Worm (Caenorhabditis elegans) whole organism, L1 larva: Measurements from ENCODE around the gene C44H9.6.
A peak's percentile ranks its signal among the peaks of the same experiment; 100 is the strongest.

Experiments used
- C16A3.4 ChIP-seq: fragments of 150-350 bp; optimal IDR thresholded peaks from 2 replicates; lab custom pipeline; 2014; ENCODE audit warnings: missing biosample characterization, missing genetic modification characterization
- C34B4.2 ChIP-seq: sonication (generic microtip); optimal IDR thresholded peaks from 2 replicates; lab custom pipeline; 2017; ENCODE audit warnings: mild to moderate bottlenecking, missing genetic modification characterization, missing compliant biosample characterization
- aha-1 ChIP-seq: fragments of 150-350 bp; optimal IDR thresholded peaks from 2 replicates; lab custom pipeline; 2014; ENCODE audit warnings: missing biosample characterization, missing genetic modification characterization
- ama-1 ChIP-seq: fragments of 150-350 bp; optimal IDR thresholded peaks from 2 replicates; lab custom pipeline; 2014
- blmp-1 ChIP-seq: fragments of 150-350 bp; optimal IDR thresholded peaks from 2 replicates; lab custom pipeline; 2014; ENCODE audit warnings: missing biosample characterization, missing genetic modification characterization
- ceh-63 ChIP-seq: fragments of 200-800 bp; sonication (Bioruptor generic); optimal IDR thresholded peaks from 2 replicates; lab custom pipeline; 2018; ENCODE audit warnings: mild to moderate bottlenecking, missing genetic modification characterization, missing compliant biosample characterization
- ceh-90 ChIP-seq: sonication (generic microtip); optimal IDR thresholded peaks from 2 replicates; lab custom pipeline; 2016; ENCODE audit warnings: missing genetic modification characterization, missing compliant biosample characterization
- dsc-1 ChIP-seq: sonication (generic microtip); optimal IDR thresholded peaks from 2 replicates; lab custom pipeline; 2016; ENCODE audit warnings: mild to moderate bottlenecking, missing genetic modification characterization, missing compliant biosample characterization
- efl-3 ChIP-seq: fragments of 200-800 bp; sonication (Bioruptor generic); optimal IDR thresholded peaks from 2 replicates; lab custom pipeline; 2018; ENCODE audit warnings: mild to moderate bottlenecking, missing genetic modification characterization, missing compliant biosample characterization
- egl-13 ChIP-seq: sonication (generic microtip); optimal IDR thresholded peaks from 2 replicates; lab custom pipeline; 2016; ENCODE audit warnings: missing genotype, missing genetic modification reagents, missing genetic modification characterization, missing compliant biosample characterization
- elt-2 ChIP-seq: sonication (generic microtip); optimal IDR thresholded peaks from 2 replicates; lab custom pipeline; 2016; ENCODE audit warnings: missing genetic modification characterization, mild to moderate bottlenecking, inconsistent platforms, missing compliant biosample characterization, missing genetic modification reagents
- elt-3 ChIP-seq, 6 experiments: fragments of 150-350 bp in 1 of 6; sonication (generic microtip); optimal IDR thresholded peaks; 2 replicates each; lab custom pipeline; 2017 to 2018; ENCODE audit warnings: missing biosample characterization in 6 of 6, missing genetic modification characterization in 6 of 6, inconsistent platforms in 1 of 6
- ets-5 ChIP-seq: fragments of 200-800 bp; sonication (Bioruptor generic); IDR thresholded peaks from 2 replicates; pipeline ENCODE4 v1.3.6; 2022; ENCODE audit warnings: missing genetic modification characterization, missing compliant biosample characterization
- fkh-10 ChIP-seq: sonication (generic microtip); optimal IDR thresholded peaks from 2 replicates; lab custom pipeline; 2017; ENCODE audit warnings: missing biosample characterization, missing genetic modification reagents, missing genetic modification characterization
- fkh-4 ChIP-seq: sonication (generic microtip); optimal IDR thresholded peaks from 2 replicates; lab custom pipeline; 2016; ENCODE audit warnings: missing compliant biosample characterization, missing genetic modification characterization, borderline replicate concordance
- fkh-8 ChIP-seq: sonication (generic microtip); optimal IDR thresholded peaks from 2 replicates; lab custom pipeline; 2016; ENCODE audit warnings: mild to moderate bottlenecking, missing genetic modification characterization, missing compliant biosample characterization
- fos-1 ChIP-seq: fragments of 150-350 bp; optimal IDR thresholded peaks from 2 replicates; lab custom pipeline; 2014; ENCODE audit warnings: missing biosample characterization, missing genetic modification characterization
- jun-1 ChIP-seq: fragments of 150-350 bp; optimal IDR thresholded peaks from 2 replicates; lab custom pipeline; 2014; ENCODE audit warnings: missing biosample characterization, missing genetic modification reagents, missing genetic modification characterization
- lin-13 ChIP-seq: fragments of 150-350 bp; optimal IDR thresholded peaks from 2 replicates; lab custom pipeline; 2014; ENCODE audit warnings: missing biosample characterization, missing genetic modification reagents, missing genetic modification characterization
- lin-14 ChIP-seq: fragments of 200-800 bp; sonication (Bioruptor generic); optimal IDR thresholded peaks from 2 replicates; lab custom pipeline; 2018; ENCODE audit warnings: mild to moderate bottlenecking, missing genetic modification characterization, moderate library complexity, missing compliant biosample characterization
- lin-15B ChIP-seq: fragments of 150-350 bp; sonication (generic microtip); optimal IDR thresholded peaks from 3 replicates; lab custom pipeline; 2014; ENCODE audit warnings: missing biosample characterization, missing genetic modification characterization
- lin-35 ChIP-seq, 2 experiments: fragments of 150-350 bp; optimal IDR thresholded peaks; 2 replicates each; lab custom pipeline; 2014; ENCODE audit warnings: missing biosample characterization in 2 of 2, missing genetic modification characterization in 2 of 2, missing genetic modification reagents in 2 of 2
- lir-3 ChIP-seq: sonication (generic microtip); optimal IDR thresholded peaks from 2 replicates; lab custom pipeline; 2016; ENCODE audit warnings: mild to moderate bottlenecking, missing genetic modification characterization, moderate library complexity, missing compliant biosample characterization; ENCODE audit not compliant: poor library complexity
- lsy-2 ChIP-seq, 2 experiments: fragments of 150-350 bp; optimal IDR thresholded peaks; 2 replicates each; lab custom pipeline; 2014; ENCODE audit warnings: missing biosample characterization in 2 of 2, missing genetic modification characterization in 2 of 2
- nhr-12 ChIP-seq: sonication (generic microtip); optimal IDR thresholded peaks from 2 replicates; lab custom pipeline; 2017; ENCODE audit warnings: missing biosample characterization, missing genetic modification characterization
- nhr-20 ChIP-seq: sonication (generic microtip); optimal IDR thresholded peaks from 2 replicates; lab custom pipeline; 2016; ENCODE audit warnings: mild to moderate bottlenecking, missing genetic modification characterization, missing compliant biosample characterization
- nhr-28 ChIP-seq: fragments of 150-350 bp; optimal IDR thresholded peaks from 2 replicates; lab custom pipeline; 2014; ENCODE audit warnings: missing biosample characterization, missing genetic modification characterization
- nhr-71 ChIP-seq: sonication (generic microtip); optimal IDR thresholded peaks from 2 replicates; lab custom pipeline; 2016; ENCODE audit warnings: mild to moderate bottlenecking, missing genetic modification characterization, moderate library complexity, missing compliant biosample characterization
- nhr-76 ChIP-seq: sonication (generic microtip); optimal IDR thresholded peaks from 2 replicates; lab custom pipeline; 2017; ENCODE audit warnings: missing biosample characterization, missing genetic modification characterization
- nhr-77 ChIP-seq: fragments of 150-350 bp; optimal IDR thresholded peaks from 2 replicates; lab custom pipeline; 2014; ENCODE audit warnings: missing biosample characterization, missing genetic modification characterization
- nhr-85 ChIP-seq: sonication (generic microtip); peaks from one replicate; lab custom pipeline; 2016; ENCODE audit warnings: missing genetic modification characterization, inconsistent platforms, missing compliant biosample characterization
- nhr-90 ChIP-seq: sonication (generic microtip); optimal IDR thresholded peaks from 2 replicates; lab custom pipeline; 2016; ENCODE audit warnings: mild to moderate bottlenecking, missing genetic modification characterization, missing compliant biosample characterization; ENCODE audit not compliant: poor library complexity
- pag-3 ChIP-seq: sonication (generic microtip); optimal IDR thresholded peaks from 2 replicates; lab custom pipeline; 2017; ENCODE audit warnings: missing genetic modification characterization, mild to moderate bottlenecking, missing compliant biosample characterization, antibody characterized with exemption, borderline replicate concordance; ENCODE audit not compliant: insufficient read depth
- rnt-1 ChIP-seq: sonication (generic microtip); optimal IDR thresholded peaks from 2 replicates; lab custom pipeline; 2016; ENCODE audit warnings: mild to moderate bottlenecking, missing genetic modification characterization, moderate library complexity, missing compliant biosample characterization
- skn-1 ChIP-seq: fragments of 150-350 bp; optimal IDR thresholded peaks from 2 replicates; lab custom pipeline; 2014; ENCODE audit warnings: missing biosample characterization, missing genetic modification characterization
- sox-4 ChIP-seq: sonication (generic microtip); optimal IDR thresholded peaks from 2 replicates; lab custom pipeline; 2016; ENCODE audit warnings: missing genetic modification characterization, missing compliant biosample characterization
- swsn-7 ChIP-seq: sonication (generic microtip); optimal IDR thresholded peaks from 2 replicates; lab custom pipeline; 2016; ENCODE audit warnings: missing genetic modification characterization, missing compliant biosample characterization
- tbx-2 ChIP-seq: sonication (generic microtip); optimal IDR thresholded peaks from 2 replicates; lab custom pipeline; 2016; ENCODE audit warnings: missing genetic modification characterization, missing compliant biosample characterization
- tlp-1 ChIP-seq: fragments of 150-350 bp; optimal IDR thresholded peaks from 2 replicates; lab custom pipeline; 2014; ENCODE audit warnings: missing biosample characterization, missing genetic modification characterization
- unc-30 ChIP-seq: sonication (generic microtip); optimal IDR thresholded peaks from 2 replicates; lab custom pipeline; 2017; ENCODE audit warnings: missing biosample characterization, missing genetic modification characterization
- unc-62 ChIP-seq: fragments of 150-350 bp; optimal IDR thresholded peaks from 2 replicates; lab custom pipeline; 2014; ENCODE audit warnings: missing biosample characterization, missing genetic modification reagents, missing genetic modification characterization
- unc-86 ChIP-seq: sonication (generic microtip); optimal IDR thresholded peaks from 2 replicates; lab custom pipeline; 2016; ENCODE audit warnings: missing genetic modification characterization, missing compliant biosample characterization
- vab-15 ChIP-seq: sonication (generic microtip); optimal IDR thresholded peaks from 2 replicates; lab custom pipeline; 2017; ENCODE audit warnings: missing genotype, mild to moderate bottlenecking, missing genetic modification characterization, missing compliant biosample characterization
- ztf-4 ChIP-seq: fragments of 150-350 bp; optimal IDR thresholded peaks from 2 replicates; lab custom pipeline; 2014; ENCODE audit warnings: missing biosample characterization, missing genetic modification characterization

The C44H9.6 gene

DNA sequence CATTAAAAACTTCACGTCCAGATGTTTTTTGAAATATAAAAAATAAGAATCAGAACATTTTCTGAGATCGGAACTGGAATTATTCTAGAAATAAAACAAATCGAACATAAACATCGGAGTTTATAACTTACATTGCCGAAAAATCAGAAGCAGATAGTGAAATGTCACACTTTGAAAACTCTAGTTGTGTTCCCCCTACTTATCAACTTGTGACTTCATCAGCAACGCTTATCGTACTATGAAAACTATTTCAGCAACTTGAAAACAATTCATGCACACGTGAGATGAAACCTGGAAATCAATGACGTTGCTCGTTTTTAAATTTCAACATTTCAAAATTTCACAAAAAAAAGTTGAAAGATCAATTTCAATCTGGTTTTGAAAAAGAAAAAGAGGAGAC lies 31.6 kb upstream of the C44H9.6 start:
- TF ChIP-seq lin-35 (GFP tag; optimal IDR thresholded peaks at IDR 0.05; lab: Kevin White, UChicago) (peak in 1 of 2 experiments; percentile 40), sox-4 (tag; lab: Kevin White, UChicago) (no peak), elt-2 (peak; percentile 71), nhr-20 (tag; lab: Kevin White, UChicago) (peak; percentile 2), ets-5 (GFP tag; lab: Robert Waterston, UW) (no peak)

DNA sequence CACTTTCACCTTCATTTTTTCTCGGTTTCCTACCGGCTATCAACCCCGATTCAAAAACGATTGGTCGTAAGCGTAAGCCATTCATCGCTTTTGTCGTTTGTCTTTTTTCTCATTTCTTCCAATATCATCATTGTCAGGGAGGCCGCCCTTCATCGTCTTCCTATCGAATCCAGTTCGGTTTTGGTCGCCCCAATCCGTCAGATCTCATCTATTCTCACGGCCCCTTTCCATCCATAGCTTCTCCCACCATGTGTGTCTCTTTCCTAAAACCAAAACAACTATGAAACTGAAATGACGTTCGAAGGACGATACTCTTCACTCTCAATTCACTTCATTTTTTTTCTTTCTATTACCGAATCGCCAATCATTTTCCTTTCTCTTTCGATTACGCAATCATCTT lies 30.7 kb upstream of the C44H9.6 start:
- TF ChIP-seq blmp-1 (tag; lab: Kevin White, UChicago) (peak; percentile 89), unc-86 (no peak), nhr-85 (tag; lab: Kevin White, UChicago) (peak; percentile 52)

DNA sequence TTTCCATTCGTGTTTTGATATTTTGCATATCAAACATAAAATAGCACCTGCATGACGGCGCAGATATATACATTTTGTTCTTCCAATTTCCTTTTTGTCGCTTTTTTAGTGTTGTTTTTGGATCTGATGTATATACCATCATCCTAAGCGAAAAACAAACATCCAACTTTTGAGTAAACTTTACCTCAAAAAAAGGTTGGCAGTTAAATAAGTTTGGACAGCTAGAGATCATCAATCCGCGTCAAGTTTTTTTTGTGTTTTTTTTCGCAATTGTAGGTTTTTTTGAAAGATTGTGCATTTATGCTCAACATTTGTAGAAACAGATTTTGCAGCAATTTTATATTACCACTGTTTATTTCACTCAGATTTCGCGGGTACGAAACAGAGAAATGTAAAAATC lies 26.6 kb upstream of the C44H9.6 start, which contains the start of gene bus-19:
bus-19 (plus strand) TSS at position 301 of the 400 bp plus-strand sequence.
- no peak for TF ChIP-seq elt-3 (tag; optimal IDR thresholded peaks at IDR 0.05; lab: Kevin White, UChicago)
- TF ChIP-seq jun-1 = no peak

DNA sequence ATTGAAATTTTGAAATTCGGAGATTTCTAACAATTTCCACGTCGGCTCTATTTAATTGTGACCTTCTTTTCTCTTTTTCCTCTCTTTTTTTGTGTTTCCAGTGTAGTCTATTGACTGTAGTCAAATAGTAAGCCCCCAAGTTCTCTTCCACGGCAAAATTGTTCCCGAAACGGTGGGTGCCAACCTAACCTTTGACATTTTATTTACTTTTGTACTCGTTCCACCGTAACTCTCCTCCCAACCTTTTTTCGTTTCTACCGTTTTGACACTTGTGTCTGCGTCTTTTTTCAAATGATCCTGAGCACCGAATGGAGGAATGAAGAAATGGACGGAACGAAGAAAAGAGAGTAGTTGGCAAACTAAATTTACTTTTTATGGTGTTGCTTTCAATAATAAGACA lies 25.6 kb upstream of the C44H9.6 start:
- TF ChIP-seq nhr-77 (tag; lab: Kevin White, UChicago) (peak; percentile 60), lin-14 (GFP tag; lab: Kevin White, UChicago) (peak; percentile 38), nhr-20 (tag; lab: Kevin White, UChicago) (peak; percentile 15), jun-1 (no peak), efl-3 (GFP tag; lab: Kevin White, UChicago) (no peak)

DNA sequence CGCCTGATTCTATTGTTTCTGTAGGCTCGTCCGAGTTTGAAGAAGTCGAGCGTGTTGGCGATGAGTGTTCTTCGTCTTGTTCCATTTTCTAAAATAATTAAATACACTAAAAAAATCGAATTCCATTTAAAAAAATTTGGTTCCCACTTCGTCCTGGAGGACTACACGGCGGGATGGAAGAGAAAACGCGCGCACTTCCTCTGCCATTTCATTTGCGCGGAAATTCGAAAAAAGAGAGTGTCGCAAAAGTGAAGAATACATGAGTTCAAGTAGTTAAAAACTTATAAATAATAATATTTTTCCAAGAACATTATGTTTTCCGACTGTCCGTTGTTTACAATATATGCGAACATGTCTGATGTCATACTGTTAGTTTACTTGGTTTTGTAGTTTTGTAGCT lies 24.8 kb upstream of the C44H9.6 start, which contains the start of gene T07F10.3:
T07F10.3 (minus strand) TSS at position 98 of the 400 bp plus-strand sequence.
- TF ChIP-seq ztf-4 (tag; lab: Kevin White, UChicago) (peak; percentile 42), ceh-63 (GFP tag; lab: Kevin White, UChicago) (peak; percentile 88), lin-35 (GFP tag; optimal IDR thresholded peaks at IDR 0.05; lab: Kevin White, UChicago) (peak; percentile 98 to 99), pag-3 (tag; lab: Kevin White, UChicago) (no peak), elt-2 (peak; percentile 92), ceh-90 (peak; percentile 100), lir-3 (tag; lab: Kevin White, UChicago) (peak; percentile 99), fkh-8 (peak; percentile 90), ama-1 (peak; percentile 42), lin-13 (GFP tag; lab: Kevin White, UChicago) (peak; percentile 80), fos-1 (tag; lab: Kevin White, UChicago) (peak; percentile 67), unc-62 (GFP tag; lab: Kevin White, UChicago) (no peak), nhr-28 (tag; lab: Kevin White, UChicago) (peak; percentile 16), vab-15 (peak; percentile 86), skn-1 (peak; percentile 88), nhr-71 (tag; lab: Kevin White, UChicago) (peak; percentile 97), swsn-7 (tag; lab: Kevin White, UChicago) (peak; percentile 95), sox-4 (tag; lab: Kevin White, UChicago) (peak; percentile 97), nhr-12 (tag; lab: Kevin White, UChicago) (no peak), lin-15B (peak; percentile 78), unc-30 (tag; lab: Kevin White, UChicago) (no peak), fkh-10 (GFP tag; lab: Kevin White, UChicago) (peak; percentile 8), tlp-1 (tag; lab: Kevin White, UChicago) (no peak), nhr-76 (tag; lab: Kevin White, UChicago) (peak; percentile 8), fkh-4 (peak; percentile 99), lin-14 (GFP tag; lab: Kevin White, UChicago) (peak; percentile 94), aha-1 (no peak), tbx-2 (tag; lab: Kevin White, UChicago) (peak; percentile 98), unc-86 (peak; percentile 93), ets-5 (GFP tag; lab: Robert Waterston, UW) (no peak), C34B4.2 (tag; lab: Kevin White, UChicago) (no peak), lsy-2 (tag; optimal IDR thresholded peaks at IDR 0.05; lab: Kevin White, UChicago) (peak; percentile 87 to 93), dsc-1 (tag; lab: Kevin White, UChicago) (peak; percentile 98), egl-13 (tag; lab: Kevin White, UChicago) (peak; percentile 98), nhr-90 (tag; lab: Kevin White, UChicago) (peak; percentile 98), jun-1 (peak; percentile 73), C16A3.4 (peak; percentile 77), rnt-1 (peak; percentile 100)
